Worm (Caenorhabditis elegans): ENCODE data around the gene B0034.7.

- no peak for TF ChIP-seq mdl-1 (tag; optimal IDR thresholded peaks at IDR 0.05)
- no peak for TF ChIP-seq nhr-77 (tag; optimal IDR thresholded peaks at IDR 0.05)
- no peak for TF ChIP-seq nhr-6 (tag; optimal IDR thresholded peaks at IDR 0.05)
- no peak for TF ChIP-seq snpc-4 (tag; optimal IDR thresholded peaks at IDR 0.05)
- no peak for TF ChIP-seq sma-9 (GFP tag; optimal IDR thresholded peaks at IDR 0.05)
- TF ChIP-seq sma-9 (tag; optimal IDR thresholded peaks at IDR 0.05), result no peak
- no peak for TF ChIP-seq unc-62 (GFP tag; optimal IDR thresholded peaks at IDR 0.05)
- no peak for TF ChIP-seq mbf-1 (tag; optimal IDR thresholded peaks at IDR 0.05)
Observed at ce11 chrII:5959575-5960119, 1.8 kb upstream of the B0034.7 start.
